2 worm cellular contexts compared by ENCODE assay signal in genomic region chrIV:545852-546251, ce11.
TF ChIP-seq lines count a peak whose summit lies in the region.

No protein-coding gene starts in this region.

TF ChIP-seq in whole organism, early embryonic, 17 proteins besides CTCF, POLR2A, EP300 and RAD21:
- TF ChIP-seq ceh-36 (tag; optimal IDR thresholded peaks at IDR 0.05; lab: Kevin White, UChicago) = peak; percentile 75
- TF ChIP-seq hmbx-1 (tag; optimal IDR thresholded peaks at IDR 0.05; lab: Kevin White, UChicago) = no peak
- no peak for TF ChIP-seq tra-4 (tag; optimal IDR thresholded peaks at IDR 0.05; lab: Kevin White, UChicago)
TF ChIP-seq in whole organism, early embryonic: peak in this region for 1.

TF ChIP-seq in whole organism, late embryonic, 69 proteins besides CTCF, POLR2A, EP300 and RAD21:
- TF ChIP-seq dve-1 (tag; optimal IDR thresholded peaks at IDR 0.05; lab: Kevin White, UChicago) (peak; percentile 59), ttx-3 (tag; optimal IDR thresholded peaks at IDR 0.05; lab: Kevin White, UChicago) (no peak)
